Worm (Caenorhabditis elegans) whole organism, mixed stage, embryonic: ENCODE results near the gene C27F2.7.
A peak's percentile ranks its signal among the peaks of the same experiment; 100 is the strongest.

Experiments used
- M03D4.4 ChIP-seq: sonication (generic microtip); optimal IDR thresholded peaks from 2 replicates; lab custom pipeline; 2017; ENCODE audit warnings: mild to moderate bottlenecking, missing genetic modification characterization, missing compliant biosample characterization
- bed-3 ChIP-seq: fragments of 200-800 bp; sonication (Bioruptor generic); optimal IDR thresholded peaks from 3 replicates; lab custom pipeline; 2018; ENCODE audit warnings: mild to moderate bottlenecking, missing genetic modification characterization, moderate library complexity, missing compliant biosample characterization
- blmp-1 ChIP-seq: fragments of 150-350 bp; optimal IDR thresholded peaks from 2 replicates; lab custom pipeline; 2014; ENCODE audit warnings: missing biosample characterization, missing genetic modification characterization
- ceh-39 ChIP-seq: fragments of 150-350 bp; optimal IDR thresholded peaks from 2 replicates; lab custom pipeline; 2014; ENCODE audit warnings: missing biosample characterization, missing genetic modification characterization
- ceh-43 ChIP-seq: fragments of 200-800 bp; sonication (Bioruptor generic); optimal IDR thresholded peaks from 2 replicates; lab custom pipeline; 2018; ENCODE audit warnings: mild to moderate bottlenecking, missing genetic modification characterization, moderate library complexity, missing compliant biosample characterization
- ceh-83 ChIP-seq: fragments of 200-800 bp; sonication (Bioruptor generic); optimal IDR thresholded peaks from 2 replicates; lab custom pipeline; 2018; ENCODE audit warnings: mild to moderate bottlenecking, missing genetic modification characterization, missing compliant biosample characterization
- ces-1 ChIP-seq: fragments of 150-350 bp; optimal IDR thresholded peaks from 2 replicates; lab custom pipeline; 2014; ENCODE audit warnings: missing biosample characterization, missing genetic modification reagents, missing genetic modification characterization
- cnd-1 ChIP-seq: fragments of 200-800 bp; sonication (Bioruptor generic); optimal IDR thresholded peaks from 2 replicates; lab custom pipeline; 2018; ENCODE audit warnings: mild to moderate bottlenecking, missing genetic modification characterization, missing compliant biosample characterization
- drap-1 ChIP-seq: fragments of 200-800 bp; sonication (Bioruptor generic); optimal IDR thresholded peaks from 3 replicates; lab custom pipeline; 2018; ENCODE audit warnings: mild to moderate bottlenecking, missing genetic modification characterization, missing compliant biosample characterization
- elt-1 ChIP-seq: sonication (generic microtip); optimal IDR thresholded peaks from 2 replicates; lab custom pipeline; 2017; ENCODE audit warnings: missing genetic modification characterization, mild to moderate bottlenecking, missing compliant biosample characterization, antibody characterized with exemption, moderate library complexity, borderline replicate concordance; ENCODE audit not compliant: insufficient read depth
- elt-3 ChIP-seq: fragments of 150-350 bp; optimal IDR thresholded peaks from 2 replicates; lab custom pipeline; 2014; ENCODE audit warnings: missing biosample characterization, missing genetic modification characterization
- flh-1 ChIP-seq: fragments of 200-800 bp; sonication (Bioruptor generic); optimal IDR thresholded peaks from 2 replicates; lab custom pipeline; 2018; ENCODE audit warnings: mild to moderate bottlenecking, missing genetic modification characterization, moderate library complexity, missing compliant biosample characterization
- ham-2 ChIP-seq: fragments of 200-800 bp; sonication (Bioruptor generic); optimal IDR thresholded peaks from 2 replicates; lab custom pipeline; 2018; ENCODE audit warnings: mild to moderate bottlenecking, missing genetic modification characterization, missing compliant biosample characterization
- hlh-1 ChIP-seq: fragments of 150-350 bp; optimal IDR thresholded peaks from 2 replicates; lab custom pipeline; 2014; ENCODE audit warnings: missing biosample characterization, missing genetic modification reagents, missing genetic modification characterization
- lin-13 ChIP-seq: fragments of 150-350 bp; optimal IDR thresholded peaks from 2 replicates; lab custom pipeline; 2014; ENCODE audit warnings: missing biosample characterization, missing genetic modification characterization
- lin-32 ChIP-seq: fragments of 200-800 bp; sonication (Bioruptor generic); optimal IDR thresholded peaks from 2 replicates; lab custom pipeline; 2018; ENCODE audit warnings: mild to moderate bottlenecking, missing genetic modification characterization, missing compliant biosample characterization
- lsy-2 ChIP-seq: fragments of 150-350 bp; optimal IDR thresholded peaks from 2 replicates; lab custom pipeline; 2014; ENCODE audit warnings: missing biosample characterization, missing genetic modification characterization
- mab-5 ChIP-seq: fragments of 150-350 bp; optimal IDR thresholded peaks from 2 replicates; lab custom pipeline; 2014; ENCODE audit warnings: missing biosample characterization, missing genetic modification characterization
- mep-1 ChIP-seq: fragments of 150-350 bp; optimal IDR thresholded peaks from 2 replicates; lab custom pipeline; 2017; ENCODE audit warnings: missing biosample characterization, missing genetic modification reagents, missing genetic modification characterization, inconsistent platforms
- mls-2 ChIP-seq: sonication (generic microtip); optimal IDR thresholded peaks from 2 replicates; lab custom pipeline; 2016; ENCODE audit warnings: mild to moderate bottlenecking, missing genetic modification characterization, moderate library complexity, missing compliant biosample characterization
- nhr-12 ChIP-seq: fragments of 150-350 bp; optimal IDR thresholded peaks from 2 replicates; lab custom pipeline; 2014; ENCODE audit warnings: missing biosample characterization, missing genetic modification characterization
- nhr-2 ChIP-seq: fragments of 150-350 bp; optimal IDR thresholded peaks from 2 replicates; lab custom pipeline; 2014; ENCODE audit warnings: missing biosample characterization, missing genetic modification characterization
- nhr-237 ChIP-seq: fragments of 150-350 bp; optimal IDR thresholded peaks from 2 replicates; lab custom pipeline; 2014; ENCODE audit warnings: missing biosample characterization, missing genetic modification characterization
- nhr-28 ChIP-seq: fragments of 150-350 bp; optimal IDR thresholded peaks from 2 replicates; lab custom pipeline; 2014; ENCODE audit warnings: missing biosample characterization, missing genetic modification characterization
- nhr-76 ChIP-seq: sonication (generic microtip); optimal IDR thresholded peaks from 2 replicates; lab custom pipeline; 2017; ENCODE audit warnings: missing biosample characterization, missing genetic modification characterization
- pha-4 ChIP-seq: fragments of 150-350 bp; optimal IDR thresholded peaks from 2 replicates; lab custom pipeline; 2018; ENCODE audit warnings: missing biosample characterization, missing genetic modification reagents, missing genetic modification characterization
- sem-2 ChIP-seq: fragments of 200-800 bp; sonication (Bioruptor generic); optimal IDR thresholded peaks from 2 replicates; lab custom pipeline; 2018; ENCODE audit warnings: mild to moderate bottlenecking, missing genetic modification characterization, missing compliant biosample characterization
- snpc-4 ChIP-seq: fragments of 150-350 bp; optimal IDR thresholded peaks from 2 replicates; lab custom pipeline; 2014; ENCODE audit warnings: missing biosample characterization, missing genetic modification characterization
- sptf-1 ChIP-seq: sonication (generic microtip); optimal IDR thresholded peaks from 2 replicates; lab custom pipeline; 2017; ENCODE audit warnings: mild to moderate bottlenecking, missing genetic modification characterization, moderate library complexity, missing compliant biosample characterization
- tbx-8 ChIP-seq: fragments of 200-800 bp; sonication (Bioruptor generic); optimal IDR thresholded peaks from 2 replicates; lab custom pipeline; 2018; ENCODE audit warnings: mild to moderate bottlenecking, missing genetic modification characterization, moderate library complexity, missing compliant biosample characterization
- unc-120 ChIP-seq: sonication (generic microtip); optimal IDR thresholded peaks from 2 replicates; lab custom pipeline; 2017; ENCODE audit warnings: missing genetic modification characterization, missing compliant biosample characterization; ENCODE audit not compliant: poor library complexity, severe bottlenecking
- unc-39 ChIP-seq: fragments of 150-350 bp; optimal IDR thresholded peaks from 2 replicates; lab custom pipeline; 2014; ENCODE audit warnings: missing biosample characterization, missing genetic modification characterization
- unc-62 ChIP-seq: fragments of 150-350 bp; optimal IDR thresholded peaks from 2 replicates; lab custom pipeline; 2014; ENCODE audit warnings: missing biosample characterization, missing genetic modification reagents, missing genetic modification characterization
- zip-8 ChIP-seq: fragments of 150-350 bp; optimal IDR thresholded peaks from 2 replicates; lab custom pipeline; 2014; ENCODE audit warnings: missing biosample characterization, missing genetic modification characterization
- ztf-11 ChIP-seq: fragments of 150-350 bp; optimal IDR thresholded peaks from 2 replicates; lab custom pipeline; 2014; ENCODE audit warnings: missing biosample characterization, missing genetic modification characterization

Gene C27F2.7

ce11 chrIII:5021689-5022088 is 37.4 kb upstream of the C27F2.7 start, which contains the start of gene R144.3:
TSS of gene R144.3 (plus strand) at chrIII:5021989.
- no peak for TF ChIP-seq nhr-237
- TF ChIP-seq bed-3 (GFP tag; lab: Kevin White, UChicago): no peak
- TF ChIP-seq tbx-8 (GFP tag; lab: Kevin White, UChicago): no peak
- TF ChIP-seq ceh-83 (GFP tag; lab: Kevin White, UChicago): no peak
- no peak for TF ChIP-seq ceh-39 (tag; lab: Kevin White, UChicago)
- no peak for TF ChIP-seq nhr-76 (tag; lab: Kevin White, UChicago)
- TF ChIP-seq unc-39 (tag; lab: Kevin White, UChicago): no peak

- TF ChIP-seq bed-3 (GFP tag; lab: Kevin White, UChicago) (no peak), hlh-1 (tag; lab: Kevin White, UChicago) (no peak), mls-2 (tag; lab: Kevin White, UChicago) (no peak), M03D4.4 (tag; lab: Kevin White, UChicago) (no peak), mep-1 (tag; lab: Kevin White, UChicago) (no peak), elt-1 (no peak)
- TF ChIP-seq, all 35 proteins: peak for 0
Observed at ce11 chrIII:5020924-5021323, 36.6 kb upstream of the C27F2.7 start, which contains the start of gene mdt-11. TSS of gene mdt-11 (plus strand) at chrIII:5021224.

- TF ChIP-seq nhr-12: peak; percentile 67
- peak; percentile 63 for TF ChIP-seq elt-1
- peak; percentile 95 for TF ChIP-seq nhr-237
- TF ChIP-seq sptf-1: peak; percentile 93
- peak; percentile 54 for TF ChIP-seq hlh-1 (tag; lab: Kevin White, UChicago)
- TF ChIP-seq tbx-8 (GFP tag; lab: Kevin White, UChicago): peak; percentile 4
- TF ChIP-seq M03D4.4 (tag; lab: Kevin White, UChicago): peak; percentile 84
- TF ChIP-seq lin-13 (tag; lab: Kevin White, UChicago): peak; percentile 99
- TF ChIP-seq unc-62 (GFP tag; lab: Kevin White, UChicago): peak; percentile 47
- peak; percentile 75 for TF ChIP-seq unc-120 (tag; lab: Kevin White, UChicago)
- peak; percentile 61 for TF ChIP-seq unc-39 (tag; lab: Kevin White, UChicago)
- TF ChIP-seq sem-2 (GFP tag; lab: Kevin White, UChicago): peak; percentile 8
- peak; percentile 98 for TF ChIP-seq mep-1 (tag; lab: Kevin White, UChicago)
- no peak for TF ChIP-seq bed-3 (GFP tag; lab: Kevin White, UChicago)
- TF ChIP-seq lin-32 (GFP tag; lab: Kevin White, UChicago): peak; percentile 32
- TF ChIP-seq ztf-11 (tag; lab: Kevin White, UChicago): peak; percentile 88
- TF ChIP-seq cnd-1: peak; percentile 77
- TF ChIP-seq ces-1 (GFP tag; lab: Kevin White, UChicago): peak; percentile 51
- peak; percentile 98 for TF ChIP-seq pha-4 (tag; lab: Kevin White, UChicago)
- peak; percentile 32 for TF ChIP-seq elt-3 (tag; lab: Kevin White, UChicago)
- no peak for TF ChIP-seq snpc-4 (tag; lab: Kevin White, UChicago)
- TF ChIP-seq nhr-76 (tag; lab: Kevin White, UChicago): peak; percentile 17
- peak; percentile 64 for TF ChIP-seq ceh-39 (tag; lab: Kevin White, UChicago)
- TF ChIP-seq mab-5 (tag; lab: Kevin White, UChicago): peak; percentile 38
- TF ChIP-seq lsy-2 (tag; lab: Kevin White, UChicago): peak; percentile 90
- TF ChIP-seq ham-2: peak; percentile 93
- no peak for TF ChIP-seq zip-8 (tag; lab: Kevin White, UChicago)
- TF ChIP-seq nhr-2 (tag; lab: Kevin White, UChicago): no peak
- peak; percentile 61 for TF ChIP-seq ceh-43 (GFP tag; lab: Kevin White, UChicago)
- TF ChIP-seq mls-2 (tag; lab: Kevin White, UChicago): peak; percentile 87
- TF ChIP-seq flh-1 (GFP tag; lab: Kevin White, UChicago): no peak
- peak; percentile 69 for TF ChIP-seq ceh-83 (GFP tag; lab: Kevin White, UChicago)
- peak; percentile 88 for TF ChIP-seq drap-1 (GFP tag; lab: Kevin White, UChicago)
- TF ChIP-seq blmp-1 (tag; lab: Kevin White, UChicago): peak; percentile 25
- TF ChIP-seq nhr-28 (tag; lab: Kevin White, UChicago): peak; percentile 49
Observed at ce11 chrIII:5018116-5018689, 33.9 kb upstream of the C27F2.7 start, which contains the start of gene wip-1. TSS of gene wip-1 (plus strand) at chrIII:5018639.
